Fruit fly (Drosophila melanogaster): ENCODE data around the gene CG46468.

Gene CG46468

dm6 chr2L:9502786-9503443 is 62.3 kb downstream of the CG46468 start (continued):
- TF ChIP-seq CG11560 (tag; IDR thresholded peaks at IDR 0.05) (no peak), CG13424 (tag; optimal IDR thresholded peaks at IDR 0.05) (peak; percentile 84), CG8089 (GFP tag; optimal IDR thresholded peaks at IDR 0.05) (no peak), Sox102F (GFP tag; optimal IDR thresholded peaks at IDR 0.05) (peak; percentile 91), Lim3 (GFP tag; IDR thresholded peaks at IDR 0.05) (no peak), cg (GFP tag; optimal IDR thresholded peaks at IDR 0.05) (no peak), exex (tag; optimal IDR thresholded peaks at IDR 0.05) (peak; percentile 5), corto (GFP tag; optimal IDR thresholded peaks at IDR 0.05) (no peak), aop (GFP tag; IDR thresholded peaks at IDR 0.05) (peak; percentile 39; the same call in 1 of the 2 replicates), CG4730 (GFP tag; IDR thresholded peaks at IDR 0.05) (peak; percentile 74), pan (optimal IDR thresholded peaks at IDR 0.05) (no peak), pan (GFP tag; optimal IDR thresholded peaks at IDR 0.05 in 1 of 2, IDR thresholded peaks at IDR 0.05 in 1 of 2) (peak in 1 of 2 experiments; percentile 89), Chrac-16 (GFP tag; optimal IDR thresholded peaks at IDR 0.05) (peak; percentile 62), Xrp1 (GFP tag; IDR thresholded peaks at IDR 0.05) (peak; percentile 83), CG9876 (GFP tag; optimal IDR thresholded peaks at IDR 0.05) (no peak), CG6791 (GFP tag; IDR thresholded peaks at IDR 0.05; ENCODE audit: partially characterized antibody) (no peak), mam (GFP tag; optimal IDR thresholded peaks at IDR 0.05) (peak; percentile 19), CoRest (tag; optimal IDR thresholded peaks at IDR 0.05) (peak; percentile 80), YL-1 (GFP tag; optimal IDR thresholded peaks at IDR 0.05) (peak; percentile 32), zen (tag; optimal IDR thresholded peaks at IDR 0.05) (no peak), trem (tag; optimal IDR thresholded peaks at IDR 0.05) (no peak), croc (GFP tag; conservative IDR thresholded peaks at IDR 0.05) (peak; percentile 49; the same call in 2 of the 3 replicates), jigr1 (GFP tag; IDR thresholded peaks at IDR 0.05) (peak; percentile 30; the same call in 1 of the 3 replicates), CG33557 (GFP tag; optimal IDR thresholded peaks at IDR 0.05) (no peak), ase (GFP tag; IDR thresholded peaks at IDR 0.05) (peak; percentile 68; the same call in 1 of the 3 replicates), CG18619 (GFP tag; optimal IDR thresholded peaks at IDR 0.05) (peak; percentile 59), prd (optimal IDR thresholded peaks at IDR 0.05) (no peak), prd (GFP tag; IDR thresholded peaks at IDR 0.05) (peak; percentile 81), hbn (GFP tag; IDR thresholded peaks at IDR 0.05; ENCODE audit: partially characterized antibody) (no peak), CG2116 (GFP tag; optimal IDR thresholded peaks at IDR 0.05) (peak; percentile 10), cad (GFP tag; optimal IDR thresholded peaks at IDR 0.05) (no peak), CG3407 (GFP tag; optimal IDR thresholded peaks at IDR 0.05) (peak; percentile 64), luna (GFP tag; optimal IDR thresholded peaks at IDR 0.05) (no peak), Hr39 (optimal IDR thresholded peaks at IDR 0.05) (no peak), CG9797 (GFP tag; optimal IDR thresholded peaks at IDR 0.05) (no peak), CG6654 (GFP tag; optimal IDR thresholded peaks at IDR 0.05) (no peak), CG7839 (tag; optimal IDR thresholded peaks at IDR 0.05) (peak; percentile 77), tin (GFP tag; optimal IDR thresholded peaks at IDR 0.05) (peak; percentile 15), ERR (GFP tag; optimal IDR thresholded peaks at IDR 0.05) (no peak), CG34224 (GFP tag; IDR thresholded peaks at IDR 0.05; ENCODE audit: partially characterized antibody) (no peak), klu (GFP tag; IDR thresholded peaks at IDR 0.05) (peak; percentile 48), unpg (GFP tag; optimal IDR thresholded peaks at IDR 0.05) (peak; percentile 80), psq (GFP tag; optimal IDR thresholded peaks at IDR 0.05) (peak; percentile 28), zf30C (GFP tag; optimal IDR thresholded peaks at IDR 0.05) (no peak), run (tag; optimal IDR thresholded peaks at IDR 0.05) (peak; percentile 46), yki (optimal IDR thresholded peaks at IDR 0.05) (no peak), ttk (GFP tag; IDR thresholded peaks at IDR 0.05) (peak; percentile 68), CG7928 (GFP tag; optimal IDR thresholded peaks at IDR 0.05) (peak; percentile 1), Hr3 (GFP tag; optimal IDR thresholded peaks at IDR 0.05) (peak; percentile 64), chif (GFP tag; optimal IDR thresholded peaks at IDR 0.05) (peak; percentile 41 to 48), row (GFP tag; IDR thresholded peaks at IDR 0.05) (peak; percentile 88)
